Worm (Caenorhabditis elegans): ENCODE results near the gene C14C6.3.

DNA sequence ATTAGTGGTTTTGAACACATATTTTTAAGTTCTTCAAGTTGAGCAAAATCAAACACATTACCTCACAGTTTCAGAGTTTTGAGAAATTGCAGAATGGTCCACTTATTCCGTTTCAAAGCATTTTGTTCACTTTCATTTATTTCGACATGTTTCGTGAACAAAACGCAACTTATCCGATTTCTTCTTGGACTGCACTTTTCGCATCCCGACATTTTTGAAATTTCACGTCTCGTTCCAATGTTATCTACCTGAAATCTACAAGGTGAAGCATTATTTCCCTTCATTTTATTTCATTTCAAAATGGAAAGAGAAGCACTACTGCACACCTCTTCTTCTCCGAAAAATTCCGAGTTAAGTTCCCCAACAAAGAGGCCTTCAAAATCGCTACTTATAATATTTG lies 46.9 kb downstream of the C14C6.3 start, which contains the start of gene ZK488.6:
- no peak for TF ChIP-seq T22C8.4 (GFP tag; IDR thresholded peaks at IDR 0.05)
- TF ChIP-seq klf-2 (GFP tag; conservative IDR thresholded peaks at IDR 0.05), result no peak

All from whole organism, midembryonic.